Worm (Caenorhabditis elegans) whole organism, L1 larva: ENCODE results near the gene ghi-1.

Experiments used
- C16A3.4 ChIP-seq: fragments of 150-350 bp; optimal IDR thresholded peaks from 2 replicates; lab custom pipeline; 2014; ENCODE audit warnings: missing biosample characterization, missing genetic modification characterization
- F16B12.6 ChIP-seq: fragments of 150-350 bp; optimal IDR thresholded peaks from 2 replicates; lab custom pipeline; 2014; ENCODE audit warnings: missing biosample characterization, missing genetic modification characterization
- Y116A8C.19 ChIP-seq: sonication (generic microtip); optimal IDR thresholded peaks from 2 replicates; lab custom pipeline; 2016; ENCODE audit warnings: missing compliant biosample characterization, missing genetic modification characterization, borderline replicate concordance
- ama-1 ChIP-seq: fragments of 150-350 bp; optimal IDR thresholded peaks from 2 replicates; lab custom pipeline; 2014
- blmp-1 ChIP-seq: fragments of 150-350 bp; optimal IDR thresholded peaks from 2 replicates; lab custom pipeline; 2014; ENCODE audit warnings: missing biosample characterization, missing genetic modification characterization
- ceh-8 ChIP-seq: fragments of 200-800 bp; sonication (Bioruptor generic); optimal IDR thresholded peaks from 2 replicates; lab custom pipeline; 2018; ENCODE audit warnings: mild to moderate bottlenecking, missing genetic modification characterization, moderate library complexity, missing compliant biosample characterization
- ceh-82 ChIP-seq, 3 experiments: fragments of 150-350 bp in 1 of 3; sonication (generic microtip) in 2 of 3; optimal IDR thresholded peaks; 2 replicates each; lab custom pipeline; 2014 to 2017; ENCODE audit warnings: missing biosample characterization in 3 of 3, missing genetic modification characterization in 3 of 3
- ces-1 ChIP-seq: fragments of 150-350 bp; optimal IDR thresholded peaks from 2 replicates; lab custom pipeline; 2014; ENCODE audit warnings: missing biosample characterization, missing genetic modification reagents, missing genetic modification characterization
- dpl-1 ChIP-seq, 3 experiments: fragments of 150-350 bp in 2 of 3; sonication (generic microtip) in 1 of 3; optimal IDR thresholded peaks; 2 replicates each; lab custom pipeline; 2014 to 2017; ENCODE audit warnings: missing biosample characterization in 3 of 3, missing genetic modification characterization in 3 of 3, missing genetic modification reagents in 3 of 3
- efl-1 ChIP-seq, 4 experiments: fragments of 150-350 bp; optimal IDR thresholded peaks in 3 of 4; peaks in 1 of 4; 1 replicate in 1 of 4; 2 replicates in 3 of 4; lab custom pipeline; 2014; ENCODE audit warnings: missing biosample characterization in 2 of 4, missing genetic modification characterization in 2 of 4, missing genetic modification reagents in 2 of 4
- egl-13 ChIP-seq: sonication (generic microtip); optimal IDR thresholded peaks from 2 replicates; lab custom pipeline; 2016; ENCODE audit warnings: missing genotype, missing genetic modification reagents, missing genetic modification characterization, missing compliant biosample characterization
- elt-2 ChIP-seq: sonication (generic microtip); optimal IDR thresholded peaks from 2 replicates; lab custom pipeline; 2016; ENCODE audit warnings: missing genetic modification characterization, mild to moderate bottlenecking, inconsistent platforms, missing compliant biosample characterization, missing genetic modification reagents
- fkh-10 ChIP-seq: sonication (generic microtip); optimal IDR thresholded peaks from 2 replicates; lab custom pipeline; 2017; ENCODE audit warnings: missing biosample characterization, missing genetic modification reagents, missing genetic modification characterization
- fkh-4 ChIP-seq: sonication (generic microtip); optimal IDR thresholded peaks from 2 replicates; lab custom pipeline; 2016; ENCODE audit warnings: missing compliant biosample characterization, missing genetic modification characterization, borderline replicate concordance
- fkh-8 ChIP-seq: sonication (generic microtip); optimal IDR thresholded peaks from 2 replicates; lab custom pipeline; 2016; ENCODE audit warnings: mild to moderate bottlenecking, missing genetic modification characterization, missing compliant biosample characterization
- hlh-17 ChIP-seq: fragments of 200-800 bp; sonication (Bioruptor generic); optimal IDR thresholded peaks from 2 replicates; lab custom pipeline; 2018; ENCODE audit warnings: missing genetic modification characterization, mild to moderate bottlenecking, missing compliant biosample characterization, moderate library complexity, borderline replicate concordance
- hlh-4 ChIP-seq: sonication (generic microtip); optimal IDR thresholded peaks from 2 replicates; lab custom pipeline; 2016; ENCODE audit warnings: mild to moderate bottlenecking, missing genetic modification characterization, missing compliant biosample characterization
- hpl-2 ChIP-seq: fragments of 150-350 bp; optimal IDR thresholded peaks from 2 replicates; lab custom pipeline; 2014; ENCODE audit warnings: missing biosample characterization, missing genetic modification reagents, missing genetic modification characterization
- irx-1 ChIP-seq: sonication (generic microtip); optimal IDR thresholded peaks from 2 replicates; lab custom pipeline; 2016; ENCODE audit warnings: missing genetic modification characterization, missing compliant biosample characterization
- isw-1 ChIP-seq: fragments of 200-800 bp; sonication (Bioruptor generic); IDR thresholded peaks from 2 replicates; pipeline ENCODE4 v1.3.6; 2022; ENCODE audit warnings: missing genetic modification characterization, missing compliant biosample characterization
- jun-1 ChIP-seq: fragments of 150-350 bp; optimal IDR thresholded peaks from 2 replicates; lab custom pipeline; 2014; ENCODE audit warnings: missing biosample characterization, missing genetic modification reagents, missing genetic modification characterization
- lin-13 ChIP-seq: fragments of 150-350 bp; optimal IDR thresholded peaks from 2 replicates; lab custom pipeline; 2014; ENCODE audit warnings: missing biosample characterization, missing genetic modification reagents, missing genetic modification characterization
- lin-14 ChIP-seq: fragments of 200-800 bp; sonication (Bioruptor generic); optimal IDR thresholded peaks from 2 replicates; lab custom pipeline; 2018; ENCODE audit warnings: mild to moderate bottlenecking, missing genetic modification characterization, moderate library complexity, missing compliant biosample characterization
- lin-35 ChIP-seq, 2 experiments: fragments of 150-350 bp; optimal IDR thresholded peaks; 2 replicates each; lab custom pipeline; 2014; ENCODE audit warnings: missing biosample characterization in 2 of 2, missing genetic modification characterization in 2 of 2, missing genetic modification reagents in 2 of 2
- lir-3 ChIP-seq: sonication (generic microtip); optimal IDR thresholded peaks from 2 replicates; lab custom pipeline; 2016; ENCODE audit warnings: mild to moderate bottlenecking, missing genetic modification characterization, moderate library complexity, missing compliant biosample characterization; ENCODE audit not compliant: poor library complexity
- lsy-2 ChIP-seq, 2 experiments: fragments of 150-350 bp; optimal IDR thresholded peaks; 2 replicates each; lab custom pipeline; 2014; ENCODE audit warnings: missing biosample characterization in 2 of 2, missing genetic modification characterization in 2 of 2
- mab-9 ChIP-seq: fragments of 200-800 bp; sonication (Bioruptor generic); IDR thresholded peaks from 2 replicates; pipeline ENCODE4 v1.3.6; 2022; ENCODE audit warnings: missing genetic modification reagents, missing genetic modification characterization, missing compliant biosample characterization
- nhr-12 ChIP-seq: sonication (generic microtip); optimal IDR thresholded peaks from 2 replicates; lab custom pipeline; 2017; ENCODE audit warnings: missing biosample characterization, missing genetic modification characterization
- nhr-19 ChIP-seq: fragments of 200-800 bp; sonication (Bioruptor generic); conservative IDR thresholded peaks from 2 replicates; pipeline ENCODE4 v1.3.6; 2022; ENCODE audit warnings: missing genetic modification characterization, missing compliant biosample characterization
- nhr-20 ChIP-seq: sonication (generic microtip); optimal IDR thresholded peaks from 2 replicates; lab custom pipeline; 2016; ENCODE audit warnings: mild to moderate bottlenecking, missing genetic modification characterization, missing compliant biosample characterization
- nhr-237 ChIP-seq: fragments of 150-350 bp; optimal IDR thresholded peaks from 2 replicates; lab custom pipeline; 2014; ENCODE audit warnings: missing biosample characterization, missing genetic modification characterization
- nhr-47 ChIP-seq: sonication (generic microtip); optimal IDR thresholded peaks from 2 replicates; lab custom pipeline; 2016; ENCODE audit warnings: mild to moderate bottlenecking, missing genetic modification characterization, moderate library complexity, missing compliant biosample characterization
- nhr-77 ChIP-seq: fragments of 150-350 bp; optimal IDR thresholded peaks from 2 replicates; lab custom pipeline; 2014; ENCODE audit warnings: missing biosample characterization, missing genetic modification characterization
- pqm-1 ChIP-seq: sonication (generic microtip); optimal IDR thresholded peaks from 3 replicates; lab custom pipeline; 2017; ENCODE audit warnings: missing biosample characterization, missing genetic modification characterization
- rnt-1 ChIP-seq: sonication (generic microtip); optimal IDR thresholded peaks from 2 replicates; lab custom pipeline; 2016; ENCODE audit warnings: mild to moderate bottlenecking, missing genetic modification characterization, moderate library complexity, missing compliant biosample characterization
- skn-1 ChIP-seq: fragments of 150-350 bp; optimal IDR thresholded peaks from 2 replicates; lab custom pipeline; 2014; ENCODE audit warnings: missing biosample characterization, missing genetic modification characterization
- snu-23 ChIP-seq: sonication (generic microtip); optimal IDR thresholded peaks from 2 replicates; lab custom pipeline; 2016; ENCODE audit warnings: missing genetic modification characterization, missing compliant biosample characterization
- swsn-7 ChIP-seq: sonication (generic microtip); optimal IDR thresholded peaks from 2 replicates; lab custom pipeline; 2016; ENCODE audit warnings: missing genetic modification characterization, missing compliant biosample characterization
- tbx-2 ChIP-seq: sonication (generic microtip); optimal IDR thresholded peaks from 2 replicates; lab custom pipeline; 2016; ENCODE audit warnings: missing genetic modification characterization, missing compliant biosample characterization
- unc-130 ChIP-seq: fragments of 150-350 bp; optimal IDR thresholded peaks from 2 replicates; lab custom pipeline; 2017; ENCODE audit warnings: missing biosample characterization, missing genetic modification characterization, inconsistent platforms
- unc-86 ChIP-seq: sonication (generic microtip); optimal IDR thresholded peaks from 2 replicates; lab custom pipeline; 2016; ENCODE audit warnings: missing genetic modification characterization, missing compliant biosample characterization
- unc-98 ChIP-seq: fragments of 200-800 bp; sonication (Bioruptor generic); IDR thresholded peaks from 2 replicates; pipeline ENCODE4 v1.3.6; 2022; ENCODE audit warnings: missing genetic modification characterization, missing compliant biosample characterization
- vab-15 ChIP-seq: sonication (generic microtip); optimal IDR thresholded peaks from 2 replicates; lab custom pipeline; 2017; ENCODE audit warnings: missing genotype, mild to moderate bottlenecking, missing genetic modification characterization, missing compliant biosample characterization
- xbp-1 ChIP-seq: sonication (generic microtip); optimal IDR thresholded peaks from 2 replicates; lab custom pipeline; 2016; ENCODE audit warnings: missing genetic modification characterization, missing compliant biosample characterization
- zag-1 ChIP-seq: fragments of 150-350 bp; optimal IDR thresholded peaks from 2 replicates; lab custom pipeline; 2014; ENCODE audit warnings: missing biosample characterization, missing genetic modification characterization
- ztf-11 ChIP-seq, 2 experiments: sonication (generic microtip); optimal IDR thresholded peaks; 2 replicates each; lab custom pipeline; 2016 to 2017; ENCODE audit warnings: missing genetic modification characterization in 2 of 2, missing biosample characterization in 1 of 2, missing compliant biosample characterization in 1 of 2

Gene ghi-1

DNA sequence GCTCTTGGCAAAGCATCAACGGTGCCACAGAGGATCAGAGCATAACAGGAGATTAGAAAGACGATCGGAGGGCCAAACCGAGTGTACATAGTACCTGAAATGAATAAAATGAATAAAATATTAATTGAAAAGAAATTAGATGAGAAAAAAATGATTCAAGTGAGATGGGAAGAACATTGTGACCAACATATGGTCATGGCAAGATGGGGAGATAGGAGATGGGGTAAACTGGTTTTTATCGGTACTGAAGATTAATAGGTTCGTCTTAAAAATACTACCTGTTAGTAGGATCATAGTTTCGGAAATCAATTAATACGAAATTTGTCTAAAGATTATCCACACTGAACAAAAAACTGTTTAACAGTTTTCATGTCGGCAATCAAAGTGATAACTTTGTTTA, 10.5 kb downstream of the ghi-1 start, which contains the start of gene nep-1 (continued):
- TF ChIP-seq unc-130 (tag; lab: Kevin White, UChicago) (peak; percentile 0), nhr-19 (GFP tag; lab: Robert Waterston, UW) (no peak), snu-23 (GFP tag; lab: Kevin White, UChicago) (no peak), irx-1 (tag; lab: Kevin White, UChicago) (no peak), lin-35 (GFP tag; optimal IDR thresholded peaks at IDR 0.05; lab: Kevin White, UChicago) (no peak), ces-1 (GFP tag; lab: Kevin White, UChicago) (no peak)

DNA sequence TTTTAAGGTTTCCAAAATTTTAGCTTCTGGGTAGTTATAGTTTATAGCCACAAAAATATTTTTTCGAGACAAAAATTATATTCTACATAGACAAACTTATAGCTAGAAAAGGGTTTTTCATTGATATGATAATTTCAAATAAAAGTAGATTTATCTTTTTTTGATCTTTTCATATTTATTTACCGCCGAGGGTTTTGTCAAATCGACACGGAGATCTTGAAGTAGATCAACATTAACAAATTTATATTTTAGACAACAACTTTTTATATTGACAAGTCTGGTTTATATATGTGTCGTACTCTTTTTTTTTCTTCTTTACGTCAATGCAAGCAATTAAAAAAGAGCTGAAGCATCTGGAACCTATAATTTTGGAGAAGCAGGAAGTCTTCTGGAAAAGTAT, 12.3 kb downstream of the ghi-1 start:
- TF ChIP-seq blmp-1 (tag; lab: Kevin White, UChicago) (no peak), fkh-4 (tag; lab: Kevin White, UChicago) (peak; percentile 38)
- TF ChIP-seq, all 84 proteins: peak for 1

DNA sequence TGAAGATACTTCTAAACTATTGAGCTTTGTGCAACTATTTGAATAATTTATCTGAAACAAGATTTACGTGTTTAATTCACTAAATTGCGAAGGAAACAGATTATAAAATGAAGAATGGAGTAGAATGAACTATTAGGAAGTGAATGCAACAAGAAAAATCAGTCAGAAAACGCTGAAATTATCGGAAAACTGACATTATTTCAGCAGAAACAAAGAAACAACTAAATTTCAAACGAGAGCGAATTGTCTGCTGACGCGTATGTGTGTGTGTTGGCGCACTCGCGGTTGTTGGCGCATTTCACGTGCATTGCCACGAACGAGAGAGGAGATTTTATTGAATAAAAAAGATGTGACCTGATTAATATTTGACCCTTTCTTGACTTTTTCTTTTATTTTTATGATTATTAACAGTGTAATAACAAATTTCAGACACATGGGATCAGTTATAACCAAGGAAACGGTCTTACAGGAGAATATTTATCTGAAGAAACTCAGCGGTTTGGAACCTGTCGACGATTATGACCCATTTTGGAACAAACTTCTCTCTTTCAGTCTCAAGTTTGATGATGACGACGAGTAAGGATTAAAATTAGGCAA, 29.4 kb downstream of the ghi-1 start, which contains the start of the genes trr-1 and C47D12.2:
Gene trr-1 (minus strand): TSS at position 51 of the 597 bp plus-strand sequence.
Gene C47D12.2 (plus strand): TSS at position 430 of the 597 bp plus-strand sequence.
- TF ChIP-seq ztf-11 (tag; optimal IDR thresholded peaks at IDR 0.05; lab: Kevin White, UChicago) (peak in 1 of 2 experiments; percentile 28), isw-1 (GFP tag; lab: Robert Waterston, UW) (peak; percentile 47), nhr-237 (tag; lab: Kevin White, UChicago) (no peak), elt-2 (tag; lab: Kevin White, UChicago) (peak; percentile 5), lir-3 (peak; percentile 36), unc-86 (peak; percentile 48), rnt-1 (peak; percentile 87), fkh-8 (tag; lab: Kevin White, UChicago) (peak; percentile 26), fkh-10 (GFP tag; lab: Kevin White, UChicago) (no peak), lin-14 (no peak), C16A3.4 (tag; lab: Kevin White, UChicago) (peak; percentile 82), skn-1 (peak; percentile 84), hlh-4 (tag; lab: Kevin White, UChicago) (no peak), snu-23 (GFP tag; lab: Kevin White, UChicago) (peak; percentile 82), unc-130 (tag; lab: Kevin White, UChicago) (peak; percentile 24), ceh-82 (tag; optimal IDR thresholded peaks at IDR 0.05; lab: Kevin White, UChicago) (peak; percentile 42 to 77 (median 74)), fkh-4 (tag; lab: Kevin White, UChicago) (peak; percentile 14), tbx-2 (tag; lab: Kevin White, UChicago) (no peak), dpl-1 (GFP tag; optimal IDR thresholded peaks at IDR 0.05; lab: Kevin White, UChicago) (peak; percentile 81 to 88 (median 87)), egl-13 (peak; percentile 2), ceh-8 (no peak), lin-13 (GFP tag; lab: Kevin White, UChicago) (peak; percentile 39), nhr-12 (no peak), lin-35 (GFP tag; optimal IDR thresholded peaks at IDR 0.05; lab: Kevin White, UChicago) (peak; percentile 85 to 91), zag-1 (tag; lab: Kevin White, UChicago) (no peak), hlh-17 (GFP tag; lab: Kevin White, UChicago) (no peak), vab-15 (tag; lab: Kevin White, UChicago) (no peak), nhr-77 (tag; lab: Kevin White, UChicago) (peak; percentile 26), hpl-2 (GFP tag; lab: Kevin White, UChicago) (peak; percentile 58), pqm-1 (tag; lab: Kevin White, UChicago) (no peak), nhr-20 (tag; lab: Kevin White, UChicago) (peak; percentile 68), nhr-47 (no peak), efl-1 (optimal IDR thresholded peaks at IDR 0.05; lab: Kevin White, UChicago) (peak; percentile 79 to 87), efl-1 (GFP tag; optimal IDR thresholded peaks at IDR 0.05 in 1 of 2; lab: Kevin White, UChicago) (peak; percentile 85 to 98), nhr-19 (GFP tag; lab: Robert Waterston, UW) (peak; percentile 68), unc-98 (GFP tag; lab: Robert Waterston, UW) (no peak), F16B12.6 (tag; lab: Kevin White, UChicago) (peak; percentile 64), ama-1 (peak; percentile 37), mab-9 (no peak), lsy-2 (tag; optimal IDR thresholded peaks at IDR 0.05; lab: Kevin White, UChicago) (peak in 1 of 2 experiments; percentile 84), ces-1 (GFP tag; lab: Kevin White, UChicago) (no peak), jun-1 (tag; lab: Kevin White, UChicago) (peak; percentile 44), xbp-1 (peak; percentile 79), swsn-7 (tag; lab: Kevin White, UChicago) (peak; percentile 68), Y116A8C.19 (tag; lab: Kevin White, UChicago) (no peak)
